Worm (Caenorhabditis elegans): ENCODE measurements around the gene srh-141.
A peak's percentile ranks its signal among the peaks of the same experiment; 100 is the strongest.

The srh-141 gene

DNA sequence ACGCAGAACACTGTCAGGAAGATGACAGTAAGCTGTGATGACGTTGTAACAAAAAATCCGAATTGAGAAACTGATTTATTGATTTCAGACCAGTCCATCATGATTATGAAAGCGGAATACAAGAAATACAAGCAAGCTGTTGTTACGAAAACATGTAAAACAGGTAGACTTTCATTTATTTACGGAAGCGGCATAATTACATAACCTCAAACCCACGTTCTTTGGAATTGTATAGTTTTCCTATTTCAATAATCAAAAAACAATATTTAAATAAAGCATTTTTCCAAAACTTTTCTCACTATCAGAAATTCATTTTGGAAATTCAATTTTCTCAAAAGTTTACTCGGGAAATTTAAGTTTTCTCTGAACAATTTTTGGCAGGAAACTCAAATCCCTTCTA is 15.0 kb downstream of the srh-141 start, which contains the start of gene str-15:
Gene str-15, minus strand, starts transcription at position 101 of the 400 bp plus-strand sequence.
- TF ChIP-seq fkh-10 (GFP tag; optimal IDR thresholded peaks at IDR 0.05): no peak
- no peak for TF ChIP-seq ceh-28 (tag; optimal IDR thresholded peaks at IDR 0.05)
- no peak for TF ChIP-seq ceh-32 (tag; optimal IDR thresholded peaks at IDR 0.05; ENCODE audit: poor library complexity)
- TF ChIP-seq F26F4.8 (GFP tag; conservative IDR thresholded peaks at IDR 0.05): no peak
- no peak for TF ChIP-seq mes-2 (tag; optimal IDR thresholded peaks at IDR 0.05; ENCODE audit: poor library complexity, severe bottlenecking)
- no peak for TF ChIP-seq Y48G9A.11 (GFP tag; IDR thresholded peaks at IDR 0.05)
- TF ChIP-seq ZK546.5 (tag; optimal IDR thresholded peaks at IDR 0.05): no peak
- no peak for TF ChIP-seq hmg-1.1 (GFP tag; IDR thresholded peaks at IDR 0.05)
- no peak for TF ChIP-seq R02D3.7 (tag; optimal IDR thresholded peaks at IDR 0.05)
- no peak for TF ChIP-seq mep-1 (tag; optimal IDR thresholded peaks at IDR 0.05)
- TF ChIP-seq spr-1 (tag; optimal IDR thresholded peaks at IDR 0.05): no peak
- TF ChIP-seq hif-1 (tag; optimal IDR thresholded peaks at IDR 0.05): no peak
- TF ChIP-seq nhr-102 (tag; optimal IDR thresholded peaks at IDR 0.05): no peak
- TF ChIP-seq nhr-6 (tag; optimal IDR thresholded peaks at IDR 0.05): no peak
- no peak for TF ChIP-seq ces-1 (GFP tag; optimal IDR thresholded peaks at IDR 0.05)
- no peak for TF ChIP-seq pha-4 (GFP tag; IDR thresholded peaks at IDR 0.05)
- TF ChIP-seq pha-4 (tag; optimal IDR thresholded peaks at IDR 0.05): no peak

DNA sequence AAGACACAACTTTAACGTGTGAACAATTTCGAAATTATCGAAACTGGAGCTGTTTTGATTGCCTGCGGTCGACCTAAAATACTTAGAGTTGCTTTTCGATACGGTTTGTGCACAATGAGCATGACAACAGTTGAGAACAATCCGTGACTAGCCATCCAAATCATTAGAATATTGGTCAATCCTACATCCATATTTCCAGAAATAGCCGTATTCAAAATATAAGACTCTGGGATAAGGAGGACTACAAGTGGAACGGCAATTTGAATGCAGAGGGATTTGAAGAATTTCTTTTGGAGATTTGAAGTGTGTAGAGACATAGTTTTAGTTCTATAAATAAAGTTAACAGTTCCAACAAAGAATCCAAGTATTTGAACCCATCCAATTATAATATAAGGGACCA is 15.7 kb downstream of the srh-141 start:
- no peak for TF ChIP-seq hif-1 (tag; optimal IDR thresholded peaks at IDR 0.05)
- peak; percentile 83 for TF ChIP-seq aha-1 (tag)
- no peak for TF ChIP-seq arid-1 (GFP tag; conservative IDR thresholded peaks at IDR 0.05)
- TF ChIP-seq egl-43 (GFP tag; IDR thresholded peaks at IDR 0.05): no peak
- peak in 1 of 2 experiments; percentile 91 for TF ChIP-seq unc-62 (GFP tag; optimal IDR thresholded peaks at IDR 0.05 in 1 of 2)
- no peak for TF ChIP-seq unc-62 (tag; optimal IDR thresholded peaks at IDR 0.05)
- no peak for TF ChIP-seq php-3 (GFP tag; IDR thresholded peaks at IDR 0.05)
- TF ChIP-seq nhr-77 (tag; optimal IDR thresholded peaks at IDR 0.05): no peak
- TF ChIP-seq dpl-1 (GFP tag; optimal IDR thresholded peaks at IDR 0.05): no peak
- no peak for TF ChIP-seq ztf-7 (tag; optimal IDR thresholded peaks at IDR 0.05)
- no peak for TF ChIP-seq dmd-9 (GFP tag; IDR thresholded peaks at IDR 0.05)

DNA sequence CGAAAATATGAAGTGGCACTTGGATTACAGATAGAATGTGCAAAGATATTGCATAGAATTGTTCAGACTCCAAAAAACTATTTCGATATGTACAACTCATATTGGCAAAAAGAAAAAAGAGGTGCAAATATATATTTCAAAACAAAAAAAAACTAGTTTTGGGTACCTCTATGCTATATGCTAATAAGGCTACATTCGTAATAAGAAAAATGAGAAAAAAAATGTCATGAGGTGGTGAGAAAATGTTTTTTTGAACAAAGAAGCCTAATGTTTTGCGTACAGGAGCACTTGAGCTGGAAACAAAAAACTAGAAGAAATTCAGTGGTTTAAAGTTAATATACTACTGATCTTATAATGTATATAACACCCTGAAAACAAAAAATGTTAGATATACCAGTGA is 17.1 kb downstream of the srh-141 start, which contains the start of gene srh-142:
Gene srh-142, minus strand, starts transcription at position 101 of the 400 bp plus-strand sequence.
- no peak for TF ChIP-seq ctbp-1 (GFP tag; IDR thresholded peaks at IDR 0.05)
- no peak for TF ChIP-seq F49E8.2 (tag; optimal IDR thresholded peaks at IDR 0.05; ENCODE audit: borderline replicate concordance)
- no peak for TF ChIP-seq tra-1 (GFP tag; IDR thresholded peaks at IDR 0.05)
- TF ChIP-seq Y105C5A.15 (GFP tag; IDR thresholded peaks at IDR 0.05): no peak
- TF ChIP-seq ceh-62 (tag; optimal IDR thresholded peaks at IDR 0.05): no peak
- TF ChIP-seq aha-1 (tag): no peak
- no peak for TF ChIP-seq Y75B8A.6 (GFP tag; IDR thresholded peaks at IDR 0.05)
- no peak for TF ChIP-seq pqm-1 (tag; optimal IDR thresholded peaks at IDR 0.05)
- TF ChIP-seq egl-43 (GFP tag; IDR thresholded peaks at IDR 0.05): no peak
- no peak for TF ChIP-seq zip-2 (tag; optimal IDR thresholded peaks at IDR 0.05)

DNA sequence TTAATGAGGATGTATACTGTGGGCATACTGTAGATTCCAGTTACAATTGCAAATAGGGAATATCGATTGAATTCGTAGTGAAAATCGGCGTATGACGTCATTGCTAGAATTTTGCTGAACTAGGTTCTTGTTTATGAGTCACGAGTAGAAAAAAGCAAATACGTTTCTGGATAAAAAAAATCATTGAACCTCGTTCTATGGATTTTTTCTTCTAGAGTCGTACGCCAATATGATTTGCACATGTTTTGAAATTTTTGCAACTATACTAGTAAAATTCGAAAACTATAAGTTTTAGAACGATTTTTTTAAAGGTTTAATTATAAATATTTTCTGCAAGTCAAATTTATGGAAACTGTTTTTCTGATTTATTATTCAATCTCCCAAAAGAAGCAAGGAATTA is 24.1 kb downstream of the srh-141 start, which contains the start of gene sru-44:
Gene sru-44, minus strand, starts transcription at position 101 of the 400 bp plus-strand sequence.
- TF ChIP-seq unc-62 (GFP tag; optimal IDR thresholded peaks at IDR 0.05 in 1 of 2): peak in 1 of 2 experiments; percentile 28
- TF ChIP-seq unc-62 (tag; optimal IDR thresholded peaks at IDR 0.05): no peak
- TF ChIP-seq F44E2.7 (GFP tag; IDR thresholded peaks at IDR 0.05): no peak
